Worm (Caenorhabditis elegans) whole organism, L4 larva: Measurements from ENCODE around the gene F42A10.5.

Experiments used
- F44E2.7 ChIP-seq: fragments of 200-800 bp; sonication (Bioruptor generic); IDR thresholded peaks from 2 replicates; pipeline ENCODE4 v2.1.2; 2022; ENCODE audit warnings: missing genetic modification characterization, missing compliant biosample characterization
- F49E8.2 ChIP-seq: sonication (generic microtip); optimal IDR thresholded peaks from 2 replicates; lab custom pipeline; 2016; ENCODE audit warnings: missing compliant biosample characterization, mild to moderate bottlenecking, missing genetic modification characterization, borderline replicate concordance
- R02D3.7 ChIP-seq: fragments of 150-350 bp; sonication (generic microtip); optimal IDR thresholded peaks from 3 replicates; lab custom pipeline; 2014; ENCODE audit warnings: missing biosample characterization, missing genetic modification characterization
- T20F7.1 ChIP-seq: fragments of 200-800 bp; sonication (Bioruptor generic); optimal IDR thresholded peaks from 2 replicates; lab custom pipeline; 2018; ENCODE audit warnings: mild to moderate bottlenecking, missing genetic modification characterization, missing compliant biosample characterization
- Y105C5A.15 ChIP-seq: fragments of 200-800 bp; sonication (Bioruptor generic); IDR thresholded peaks from 2 replicates; pipeline ENCODE4 v1.3.6; 2022; ENCODE audit warnings: missing genetic modification characterization, missing compliant biosample characterization
- Y5F2A.4 ChIP-seq: fragments of 200-800 bp; sonication (Bioruptor generic); optimal IDR thresholded peaks from 2 replicates; lab custom pipeline; 2018; ENCODE audit warnings: mild to moderate bottlenecking, missing genetic modification characterization, missing compliant biosample characterization
- ZK337.2 ChIP-seq: fragments of 200-800 bp; sonication (Bioruptor generic); IDR thresholded peaks from 2 replicates; pipeline ENCODE4 v1.3.6; 2022; ENCODE audit warnings: missing genetic modification reagents, missing genetic modification characterization, missing compliant biosample characterization
- aha-1 ChIP-seq: fragments of 150-350 bp; peaks from one replicate; lab custom pipeline; 2014; ENCODE audit warnings: missing biosample characterization, missing genetic modification characterization
- aly-2 ChIP-seq: sonication (generic microtip); optimal IDR thresholded peaks from 2 replicates; lab custom pipeline; 2018; ENCODE audit warnings: missing biosample characterization, missing genetic modification characterization
- ceh-28 ChIP-seq: fragments of 150-350 bp; optimal IDR thresholded peaks from 2 replicates; lab custom pipeline; 2014; ENCODE audit warnings: missing biosample characterization, missing genetic modification reagents, missing genetic modification characterization
- ceh-44 ChIP-seq: fragments of 200-800 bp; sonication (Bioruptor generic); IDR thresholded peaks from 2 replicates; pipeline ENCODE4 v1.3.6; 2022; ENCODE audit warnings: missing genetic modification reagents, missing genetic modification characterization, missing compliant biosample characterization
- cey-2 ChIP-seq: sonication (generic microtip); optimal IDR thresholded peaks from 3 replicates; lab custom pipeline; 2017; ENCODE audit warnings: missing genetic modification characterization, mild to moderate bottlenecking, missing compliant biosample characterization, antibody characterized with exemption, borderline replicate concordance; ENCODE audit not compliant: insufficient read depth
- daf-12 ChIP-seq: fragments of 150-350 bp; optimal IDR thresholded peaks from 2 replicates; lab custom pipeline; 2014; ENCODE audit warnings: missing biosample characterization, missing genetic modification reagents, missing genetic modification characterization
- daf-16 ChIP-seq, 3 experiments: sonication (generic microtip); optimal IDR thresholded peaks; 2 replicates each; lab custom pipeline; 2016 to 2017; ENCODE audit warnings: missing genetic modification characterization in 3 of 3, missing genetic modification reagents in 3 of 3, mild to moderate bottlenecking in 2 of 3, missing compliant biosample characterization in 2 of 3, missing biosample characterization in 1 of 3, moderate library complexity in 1 of 3
- dmd-6 ChIP-seq: fragments of 200-800 bp; sonication (Bioruptor generic); IDR thresholded peaks from 2 replicates; pipeline ENCODE4 v1.3.6; 2022; ENCODE audit warnings: missing genetic modification reagents, missing genetic modification characterization, missing compliant biosample characterization
- dpl-1 ChIP-seq: fragments of 150-350 bp; optimal IDR thresholded peaks from 2 replicates; lab custom pipeline; 2014; ENCODE audit warnings: missing biosample characterization, missing genetic modification reagents, missing genetic modification characterization
- duxl-1 ChIP-seq: sonication (generic microtip); optimal IDR thresholded peaks from 2 replicates; lab custom pipeline; 2016; ENCODE audit warnings: mild to moderate bottlenecking, missing genetic modification characterization, moderate library complexity, missing compliant biosample characterization; ENCODE audit not compliant: poor library complexity
- egl-43 ChIP-seq: fragments of 200-800 bp; sonication (Bioruptor generic); IDR thresholded peaks from 2 replicates; pipeline ENCODE4 v1.3.6; 2022; ENCODE audit warnings: missing genetic modification reagents, missing genetic modification characterization, missing compliant biosample characterization
- fos-1 ChIP-seq: fragments of 150-350 bp; optimal IDR thresholded peaks from 2 replicates; lab custom pipeline; 2014; ENCODE audit warnings: missing biosample characterization, missing genetic modification characterization
- gei-8 ChIP-seq: fragments of 200-800 bp; sonication (Bioruptor generic); optimal IDR thresholded peaks from 2 replicates; lab custom pipeline; 2018; ENCODE audit warnings: mild to moderate bottlenecking, missing genetic modification characterization, missing compliant biosample characterization
- hif-1 ChIP-seq, 2 experiments: sonication (generic microtip); optimal IDR thresholded peaks; 2 replicates each; lab custom pipeline; 2016 to 2017; ENCODE audit warnings: missing compliant biosample characterization in 2 of 2, missing genetic modification characterization in 2 of 2, missing genetic modification reagents in 2 of 2, missing genotype in 2 of 2, mild to moderate bottlenecking in 1 of 2
- hlh-11 ChIP-seq: fragments of 200-800 bp; sonication (Bioruptor generic); optimal IDR thresholded peaks from 2 replicates; lab custom pipeline; 2018; ENCODE audit warnings: mild to moderate bottlenecking, missing genetic modification characterization, missing compliant biosample characterization
- hlh-30 ChIP-seq: sonication (generic microtip); optimal IDR thresholded peaks from 2 replicates; lab custom pipeline; 2017; ENCODE audit warnings: antibody characterized with exemption, mild to moderate bottlenecking, missing genetic modification characterization, missing compliant biosample characterization; ENCODE audit not compliant: insufficient read depth
- jun-1 ChIP-seq: fragments of 150-350 bp; optimal IDR thresholded peaks from 2 replicates; lab custom pipeline; 2014; ENCODE audit warnings: missing biosample characterization, missing genetic modification reagents, missing genetic modification characterization
- lin-13 ChIP-seq: fragments of 150-350 bp; optimal IDR thresholded peaks from 2 replicates; lab custom pipeline; 2014; ENCODE audit warnings: missing biosample characterization, missing genetic modification reagents, missing genetic modification characterization
- lin-39 ChIP-seq: fragments of 150-350 bp; optimal IDR thresholded peaks from 2 replicates; lab custom pipeline; 2014; ENCODE audit warnings: missing biosample characterization, missing genetic modification reagents, missing genetic modification characterization
- lir-3 ChIP-seq: sonication (generic microtip); optimal IDR thresholded peaks from 2 replicates; lab custom pipeline; 2016; ENCODE audit warnings: mild to moderate bottlenecking, missing genetic modification characterization, missing compliant biosample characterization
- lsy-2 ChIP-seq, 2 experiments: fragments of 150-350 bp in 1 of 2; sonication (generic microtip) in 1 of 2; optimal IDR thresholded peaks; 2 replicates each; lab custom pipeline; 2014 to 2017; ENCODE audit warnings: missing biosample characterization in 2 of 2, missing genetic modification characterization in 2 of 2
- mdl-1 ChIP-seq, 2 experiments: fragments of 150-350 bp in 1 of 2; sonication (generic microtip) in 1 of 2; optimal IDR thresholded peaks; 2 replicates each; lab custom pipeline; 2014 to 2017; ENCODE audit warnings: missing biosample characterization in 2 of 2, missing genetic modification characterization in 2 of 2
- nhr-10 ChIP-seq: fragments of 150-350 bp; optimal IDR thresholded peaks from 2 replicates; lab custom pipeline; 2014; ENCODE audit warnings: missing biosample characterization, missing genetic modification characterization
- nhr-11 ChIP-seq: fragments of 150-350 bp; optimal IDR thresholded peaks from 2 replicates; lab custom pipeline; 2014; ENCODE audit warnings: missing biosample characterization, missing genetic modification characterization
- nhr-25 ChIP-seq: sonication (generic microtip); optimal IDR thresholded peaks from 2 replicates; lab custom pipeline; 2017; ENCODE audit warnings: missing genetic modification characterization, mild to moderate bottlenecking, missing compliant biosample characterization, antibody characterized with exemption, moderate library complexity, borderline replicate concordance; ENCODE audit not compliant: insufficient read depth
- nhr-28 ChIP-seq: fragments of 150-350 bp; optimal IDR thresholded peaks from 2 replicates; lab custom pipeline; 2014; ENCODE audit warnings: missing biosample characterization, missing genetic modification characterization
- nhr-42 ChIP-seq: fragments of 200-800 bp; sonication (Bioruptor generic); IDR thresholded peaks from 2 replicates; pipeline ENCODE4 v1.3.6; 2022; ENCODE audit warnings: missing genetic modification characterization, missing compliant biosample characterization
- nhr-48 ChIP-seq: sonication (generic microtip); optimal IDR thresholded peaks from 2 replicates; lab custom pipeline; 2016; ENCODE audit warnings: mild to moderate bottlenecking, missing genetic modification characterization, missing compliant biosample characterization
- nhr-77 ChIP-seq: fragments of 150-350 bp; optimal IDR thresholded peaks from 2 replicates; lab custom pipeline; 2014; ENCODE audit warnings: missing biosample characterization, missing genetic modification characterization
- pha-4 ChIP-seq, 2 experiments: fragments of 150-350 bp in 1 of 2; fragments of 200-800 bp in 1 of 2; sonication (Bioruptor generic) in 1 of 2; IDR thresholded peaks in 1 of 2; optimal IDR thresholded peaks in 1 of 2; 2 replicates each; pipeline versions ENCODE4 v1.3.6 to Lab custom; 2014 to 2022; ENCODE audit warnings: missing genetic modification characterization in 2 of 2, missing genetic modification reagents in 2 of 2, missing biosample characterization in 1 of 2, missing compliant biosample characterization in 1 of 2
- saeg-2 ChIP-seq: fragments of 200-800 bp; sonication (Bioruptor generic); IDR thresholded peaks from 2 replicates; pipeline ENCODE4 v1.3.6; 2022; ENCODE audit warnings: missing genetic modification reagents, missing genetic modification characterization, missing compliant biosample characterization
- set-16 ChIP-seq: fragments of 200-800 bp; sonication (Bioruptor generic); IDR thresholded peaks from 2 replicates; pipeline ENCODE4 v1.3.6; 2022; ENCODE audit warnings: missing genetic modification reagents, missing genetic modification characterization, missing compliant biosample characterization
- snpc-4 ChIP-seq: fragments of 150-350 bp; optimal IDR thresholded peaks from 2 replicates; lab custom pipeline; 2014; ENCODE audit warnings: missing biosample characterization, missing genetic modification characterization
- spr-1 ChIP-seq: sonication (generic microtip); optimal IDR thresholded peaks from 2 replicates; lab custom pipeline; 2016; ENCODE audit warnings: mild to moderate bottlenecking, missing genetic modification characterization, missing compliant biosample characterization
- tag-97 ChIP-seq: fragments of 200-800 bp; sonication (Bioruptor generic); IDR thresholded peaks from 2 replicates; pipeline ENCODE4 v1.3.6; 2022; ENCODE audit warnings: missing genetic modification characterization, missing compliant biosample characterization
- tra-1 ChIP-seq: fragments of 200-800 bp; sonication (Bioruptor generic); IDR thresholded peaks from 2 replicates; pipeline ENCODE4 v1.3.6; 2022; ENCODE audit warnings: missing genetic modification reagents, missing genetic modification characterization, missing compliant biosample characterization
- unc-62 ChIP-seq, 3 experiments: fragments of 150-350 bp in 1 of 3; sonication (generic microtip); optimal IDR thresholded peaks in 2 of 3; peaks in 1 of 3; 1 replicate in 1 of 3; 2 replicates in 2 of 3; lab custom pipeline; 2014 to 2017; ENCODE audit warnings: missing biosample characterization in 3 of 3, missing genetic modification characterization in 3 of 3, missing genetic modification reagents in 3 of 3, missing genotype in 1 of 3
- zfp-3 ChIP-seq: fragments of 200-800 bp; sonication (Bioruptor generic); conservative IDR thresholded peaks from 2 replicates; pipeline ENCODE4 v1.3.6; 2022; ENCODE audit warnings: missing genetic modification reagents, missing genetic modification characterization, missing compliant biosample characterization
- zip-11 ChIP-seq: fragments of 200-800 bp; sonication (Bioruptor generic); IDR thresholded peaks from 2 replicates; pipeline ENCODE4 v1.3.6; 2022; ENCODE audit warnings: missing genetic modification characterization, missing compliant biosample characterization
- ztf-11 ChIP-seq: fragments of 150-350 bp; optimal IDR thresholded peaks from 2 replicates; lab custom pipeline; 2014; ENCODE audit warnings: missing biosample characterization, missing genetic modification characterization

F42A10.5 gene

DNA sequence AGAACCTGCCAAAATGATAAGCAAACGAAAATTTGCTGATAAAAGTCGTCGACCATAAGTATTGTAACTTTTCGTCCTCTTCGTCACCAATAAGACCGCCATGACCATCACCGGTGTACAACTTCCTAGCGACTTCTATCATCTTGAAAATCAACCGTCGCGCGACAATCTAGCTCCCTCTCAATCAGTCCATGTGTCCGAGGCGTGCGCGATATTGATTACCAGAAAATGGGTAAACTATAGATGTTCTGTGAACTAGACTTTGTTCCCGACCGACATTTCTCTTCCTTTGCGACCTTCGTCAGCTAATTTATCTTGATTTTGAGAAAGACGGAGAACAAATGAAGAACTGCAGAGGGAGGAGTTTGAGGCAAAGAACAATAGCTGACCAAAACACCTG is 28.0 kb downstream of the F42A10.5 start (continued):
- TF ChIP-seq dmd-6 (GFP tag; lab: Robert Waterston, UW), result peak; percentile 48; the same call in 1 of the 2 replicates
- no peak for TF ChIP-seq zip-11 (GFP tag; lab: Robert Waterston, UW)
- TF ChIP-seq T20F7.1 (GFP tag; lab: Kevin White, UChicago), result no peak
- no peak for TF ChIP-seq daf-16 (GFP tag; optimal IDR thresholded peaks at IDR 0.05; lab: Kevin White, UChicago)
- no peak for TF ChIP-seq daf-16 (tag; optimal IDR thresholded peaks at IDR 0.05; lab: Kevin White, UChicago)
- no peak for TF ChIP-seq lin-13 (GFP tag; lab: Kevin White, UChicago)
- TF ChIP-seq tra-1 (GFP tag; lab: Robert Waterston, UW), result no peak
- no peak for TF ChIP-seq hif-1 (tag; optimal IDR thresholded peaks at IDR 0.05; lab: Kevin White, UChicago)
- TF ChIP-seq snpc-4 (tag; lab: Kevin White, UChicago), result no peak
- TF ChIP-seq gei-8 (GFP tag; lab: Kevin White, UChicago), result no peak
- no peak for TF ChIP-seq zfp-3 (GFP tag; lab: Robert Waterston, UW)
- no peak for TF ChIP-seq nhr-25 (tag; lab: Kevin White, UChicago)
- TF ChIP-seq F44E2.7 (GFP tag; lab: Robert Waterston, UW), result no peak
- TF ChIP-seq nhr-10 (tag; lab: Kevin White, UChicago), result no peak
- TF ChIP-seq jun-1 (tag; lab: Kevin White, UChicago), result no peak
- no peak for TF ChIP-seq fos-1 (tag; lab: Kevin White, UChicago)
- no peak for TF ChIP-seq tag-97 (GFP tag; lab: Robert Waterston, UW)
- no peak for TF ChIP-seq nhr-42 (GFP tag; lab: Robert Waterston, UW)
- TF ChIP-seq Y105C5A.15, result no peak
- TF ChIP-seq, all 104 proteins: peak for 8

DNA sequence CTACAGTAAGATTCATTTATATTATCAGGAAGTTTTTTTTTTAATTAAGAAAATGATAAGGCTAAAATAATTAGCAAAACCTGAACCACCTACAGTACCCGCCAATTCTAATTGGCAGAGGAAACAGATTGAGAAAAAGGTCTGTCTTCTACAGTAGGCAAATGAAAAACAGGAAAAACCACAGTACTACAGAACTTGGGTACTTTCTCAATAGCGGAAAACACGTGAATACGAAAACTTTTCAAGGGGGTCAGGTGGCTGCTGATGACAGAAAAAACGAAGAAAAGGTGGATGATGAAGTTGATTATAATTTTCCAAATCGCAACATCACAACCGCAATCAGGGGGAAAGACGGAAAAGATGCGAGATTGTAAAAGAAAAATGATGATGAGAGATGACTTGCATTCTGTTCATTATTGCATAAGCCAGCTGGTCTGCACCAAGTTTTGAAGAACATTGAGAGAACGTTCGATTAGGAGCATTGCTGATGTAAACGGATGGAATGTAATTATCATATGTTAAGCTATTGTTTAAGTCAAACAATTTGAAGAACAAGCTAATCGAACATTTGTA is 28.8 kb downstream of the F42A10.5 start:
- TF ChIP-seq nhr-28 (tag; lab: Kevin White, UChicago) (peak; percentile 56), aly-2 (no peak), daf-12 (no peak), ZK337.2 (GFP tag; lab: Robert Waterston, UW) (no peak), set-16 (GFP tag; lab: Robert Waterston, UW) (no peak), nhr-10 (tag; lab: Kevin White, UChicago) (no peak), egl-43 (GFP tag; lab: Robert Waterston, UW) (no peak), pha-4 (GFP tag; IDR thresholded peaks at IDR 0.05; lab: Robert Waterston, UW) (no peak), pha-4 (tag; optimal IDR thresholded peaks at IDR 0.05; lab: Kevin White, UChicago) (no peak), lir-3 (no peak), ceh-44 (no peak), duxl-1 (tag; lab: Kevin White, UChicago) (no peak), hlh-11 (tag; lab: Kevin White, UChicago) (peak; percentile 22), ztf-11 (tag; lab: Kevin White, UChicago) (no peak), Y5F2A.4 (GFP tag; lab: Kevin White, UChicago) (no peak), tag-97 (GFP tag; lab: Robert Waterston, UW) (no peak), dpl-1 (no peak), nhr-77 (no peak), unc-62 (GFP tag; optimal IDR thresholded peaks at IDR 0.05 in 1 of 2; lab: Kevin White, UChicago) (peak in 1 of 2 experiments; percentile 78), unc-62 (tag; optimal IDR thresholded peaks at IDR 0.05; lab: Kevin White, UChicago) (no peak), F49E8.2 (tag; lab: Kevin White, UChicago) (no peak), lsy-2 (tag; optimal IDR thresholded peaks at IDR 0.05; lab: Kevin White, UChicago) (peak in 1 of 2 experiments; percentile 26), aha-1 (tag; lab: Kevin White, UChicago) (no peak), gei-8 (GFP tag; lab: Kevin White, UChicago) (no peak), saeg-2 (no peak), nhr-48 (tag; lab: Kevin White, UChicago) (peak; percentile 60), ceh-28 (tag; lab: Kevin White, UChicago) (no peak), hlh-30 (tag; lab: Kevin White, UChicago) (peak; percentile 80), R02D3.7 (tag; lab: Kevin White, UChicago) (no peak), nhr-11 (tag; lab: Kevin White, UChicago) (peak; percentile 81), fos-1 (tag; lab: Kevin White, UChicago) (no peak), spr-1 (no peak), lin-39 (tag; lab: Kevin White, UChicago) (no peak), mdl-1 (tag; optimal IDR thresholded peaks at IDR 0.05; lab: Kevin White, UChicago) (peak in 1 of 2 experiments; percentile 73), cey-2 (peak; percentile 60)
